Fruit fly (Drosophila melanogaster): ENCODE measurements around the gene CG32264.
A peak's percentile ranks its signal among the peaks of the same experiment; 100 is the strongest.

CG32264 gene

DNA sequence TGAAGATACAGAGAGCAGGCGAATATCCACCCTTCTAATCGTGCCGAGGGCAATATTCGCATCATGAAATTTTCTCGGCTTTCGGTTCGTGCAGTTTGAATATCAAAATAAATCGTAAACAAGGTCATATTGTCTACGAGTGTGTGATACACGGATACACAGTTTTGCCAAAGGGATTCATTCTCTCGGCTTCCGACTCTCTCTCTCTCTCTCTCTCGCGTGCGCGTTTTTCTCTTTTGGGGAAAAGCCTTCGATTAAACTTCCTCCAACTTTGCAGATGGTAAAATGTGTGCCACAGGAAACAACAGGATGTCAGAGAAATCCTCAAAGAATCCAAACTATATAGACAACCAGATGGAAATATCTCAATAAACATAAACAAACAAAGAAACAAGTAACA is 21.9 kb upstream of the CG32264 start:
- TF ChIP-seq CG8301 (tag; optimal IDR thresholded peaks at IDR 0.05) (no peak), CG8159 (tag; optimal IDR thresholded peaks at IDR 0.05) (no peak), gl (tag; optimal IDR thresholded peaks at IDR 0.05) (no peak), CG4496 (GFP tag; IDR thresholded peaks at IDR 0.05) (no peak), CG32121 (GFP tag; IDR thresholded peaks at IDR 0.05) (no peak), Pif1B (GFP tag; optimal IDR thresholded peaks at IDR 0.05) (no peak), Snoo (tag; optimal IDR thresholded peaks at IDR 0.05) (no peak), CG34367 (tag; optimal IDR thresholded peaks at IDR 0.05) (no peak), rn (GFP tag; IDR thresholded peaks at IDR 0.05) (no peak), EcR (GFP tag; optimal IDR thresholded peaks at IDR 0.05) (no peak), CG13204 (GFP tag; optimal IDR thresholded peaks at IDR 0.05) (no peak), D1 (tag; optimal IDR thresholded peaks at IDR 0.05) (no peak), Ets98B (GFP tag; IDR thresholded peaks at IDR 0.05) (no peak), CG15710 (tag; optimal IDR thresholded peaks at IDR 0.05) (no peak), CG9948 (tag; optimal IDR thresholded peaks at IDR 0.05) (no peak), CG10348 (GFP tag; IDR thresholded peaks at IDR 0.05) (no peak)

DNA sequence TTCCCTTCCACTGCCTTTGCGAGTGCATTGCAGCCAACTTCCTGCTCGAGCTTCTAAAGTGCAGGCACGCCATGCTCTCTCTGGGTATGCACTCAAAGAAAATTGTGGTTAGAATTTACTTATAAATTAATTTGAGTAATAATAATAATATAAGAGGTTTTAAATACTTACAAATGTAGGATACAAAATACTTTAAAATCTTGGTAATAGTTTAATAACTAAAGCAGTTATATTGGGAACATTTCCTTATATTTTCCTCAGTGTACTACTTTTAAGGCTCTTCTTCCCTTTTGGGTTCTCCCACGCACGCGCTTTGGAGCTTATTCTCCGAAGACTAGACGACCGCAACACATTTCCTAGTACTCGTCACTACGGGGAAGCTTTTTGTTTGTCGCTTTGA is 20.3 kb upstream of the CG32264 start:
- no peak for TF ChIP-seq Pif1A (GFP tag; optimal IDR thresholded peaks at IDR 0.05)
- no peak for TF ChIP-seq EcR (GFP tag; optimal IDR thresholded peaks at IDR 0.05)
- TF ChIP-seq rn (GFP tag; IDR thresholded peaks at IDR 0.05), result peak; percentile 64
- TF ChIP-seq Pif1B (GFP tag; optimal IDR thresholded peaks at IDR 0.05), result peak; percentile 56
- peak; percentile 85 for TF ChIP-seq CG8159 (tag; optimal IDR thresholded peaks at IDR 0.05)
- TF ChIP-seq CG17806 (tag; optimal IDR thresholded peaks at IDR 0.05), result no peak
- TF ChIP-seq CG15710 (tag; optimal IDR thresholded peaks at IDR 0.05), result peak; percentile 81
- TF ChIP-seq CG9948 (tag; optimal IDR thresholded peaks at IDR 0.05), result no peak
- peak; percentile 63; the same call in 2 of the 3 replicates for TF ChIP-seq CG4496 (GFP tag; IDR thresholded peaks at IDR 0.05)
- TF ChIP-seq CG32121 (GFP tag; IDR thresholded peaks at IDR 0.05), result peak; percentile 85
- no peak for TF ChIP-seq CG8301 (tag; optimal IDR thresholded peaks at IDR 0.05)
- TF ChIP-seq CG12605 (GFP tag; IDR thresholded peaks at IDR 0.05), result peak; percentile 58; the same call in 1 of the 2 replicates
- TF ChIP-seq fd96Ca (GFP tag; IDR thresholded peaks at IDR 0.05), result peak; percentile 67; the same call in 2 of the 3 replicates
- no peak for TF ChIP-seq CG13204 (GFP tag; optimal IDR thresholded peaks at IDR 0.05)
- peak; percentile 8 for TF ChIP-seq gl (tag; optimal IDR thresholded peaks at IDR 0.05)
- no peak for TF ChIP-seq CG34367 (tag; optimal IDR thresholded peaks at IDR 0.05)
- no peak for TF ChIP-seq D1 (tag; optimal IDR thresholded peaks at IDR 0.05)
- TF ChIP-seq Snoo (tag; optimal IDR thresholded peaks at IDR 0.05), result no peak
- peak; percentile 60 for TF ChIP-seq CG10348 (GFP tag; IDR thresholded peaks at IDR 0.05)
- TF ChIP-seq Ets98B (GFP tag; IDR thresholded peaks at IDR 0.05), result no peak; the same call in 1 of the 2 replicates
- TF ChIP-seq CG14655 (GFP tag; optimal IDR thresholded peaks at IDR 0.05), result no peak

dm6 chr3L:3825884-3826283 is 19.6 kb upstream of the CG32264 start:
- TF ChIP-seq CG14655 (GFP tag; optimal IDR thresholded peaks at IDR 0.05) (peak; percentile 17), CG17806 (tag; optimal IDR thresholded peaks at IDR 0.05) (no peak), CG8159 (tag; optimal IDR thresholded peaks at IDR 0.05) (no peak)

DNA sequence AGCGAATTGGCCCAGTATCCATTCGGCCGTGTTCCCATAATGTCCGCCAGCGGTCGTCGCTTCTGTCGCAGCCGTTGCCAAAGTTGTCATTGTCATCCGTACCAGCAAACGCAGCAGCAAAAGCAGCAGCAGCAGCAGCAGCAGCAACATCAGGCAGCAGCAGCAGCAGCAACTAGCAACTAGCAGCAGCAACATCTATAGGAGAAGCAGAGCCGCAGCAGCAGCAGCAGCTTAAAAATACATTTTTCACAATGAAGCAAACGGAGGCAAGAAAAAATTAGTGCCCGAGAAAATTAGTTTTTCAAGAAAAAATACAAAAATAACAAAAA is 19.2 kb upstream of the CG32264 start:
- TF ChIP-seq fd96Ca (GFP tag; IDR thresholded peaks at IDR 0.05) (no peak), CG13204 (GFP tag; optimal IDR thresholded peaks at IDR 0.05) (no peak), D1 (tag; optimal IDR thresholded peaks at IDR 0.05) (no peak), CG9948 (tag; optimal IDR thresholded peaks at IDR 0.05) (no peak), CG15710 (tag; optimal IDR thresholded peaks at IDR 0.05) (no peak), CG14655 (GFP tag; optimal IDR thresholded peaks at IDR 0.05) (no peak), CG8301 (tag; optimal IDR thresholded peaks at IDR 0.05) (no peak), CG12605 (GFP tag; IDR thresholded peaks at IDR 0.05) (no peak), Pif1A (GFP tag; optimal IDR thresholded peaks at IDR 0.05) (no peak), CG34367 (tag; optimal IDR thresholded peaks at IDR 0.05) (no peak), rn (GFP tag; IDR thresholded peaks at IDR 0.05) (no peak), CG17806 (tag; optimal IDR thresholded peaks at IDR 0.05) (no peak), Ets98B (GFP tag; IDR thresholded peaks at IDR 0.05) (no peak; the same call in 1 of the 2 replicates), gl (tag; optimal IDR thresholded peaks at IDR 0.05) (no peak), Pif1B (GFP tag; optimal IDR thresholded peaks at IDR 0.05) (no peak), CG32121 (GFP tag; IDR thresholded peaks at IDR 0.05) (no peak), CG10348 (GFP tag; IDR thresholded peaks at IDR 0.05) (no peak), EcR (GFP tag; optimal IDR thresholded peaks at IDR 0.05) (no peak)

- TF ChIP-seq CG15710 (tag; optimal IDR thresholded peaks at IDR 0.05) (peak; percentile 63), fd96Ca (GFP tag; IDR thresholded peaks at IDR 0.05) (no peak), gl (tag; optimal IDR thresholded peaks at IDR 0.05) (no peak), CG17806 (tag; optimal IDR thresholded peaks at IDR 0.05) (peak; percentile 60), CG9948 (tag; optimal IDR thresholded peaks at IDR 0.05) (peak; percentile 46), CG10348 (GFP tag; IDR thresholded peaks at IDR 0.05) (no peak), CG34367 (tag; optimal IDR thresholded peaks at IDR 0.05) (peak; percentile 32), Snoo (tag; optimal IDR thresholded peaks at IDR 0.05) (no peak), CG14655 (GFP tag; optimal IDR thresholded peaks at IDR 0.05) (peak; percentile 63), CG12605 (GFP tag; IDR thresholded peaks at IDR 0.05) (0 out of 2 replicates have a peak, but pooled peaks have one; percentile 15), CG13204 (GFP tag; optimal IDR thresholded peaks at IDR 0.05) (no peak), rn (GFP tag; IDR thresholded peaks at IDR 0.05) (no peak), CG4496 (GFP tag; IDR thresholded peaks at IDR 0.05) (peak; percentile 37; the same call in 2 of the 3 replicates), CG8159 (tag; optimal IDR thresholded peaks at IDR 0.05) (peak; percentile 79), CG32121 (GFP tag; IDR thresholded peaks at IDR 0.05) (no peak), Pif1B (GFP tag; optimal IDR thresholded peaks at IDR 0.05) (peak; percentile 1), CG8301 (tag; optimal IDR thresholded peaks at IDR 0.05) (peak; percentile 35), Ets98B (GFP tag; IDR thresholded peaks at IDR 0.05) (no peak), EcR (GFP tag; optimal IDR thresholded peaks at IDR 0.05) (no peak), D1 (tag; optimal IDR thresholded peaks at IDR 0.05) (no peak), Pif1A (GFP tag; optimal IDR thresholded peaks at IDR 0.05) (peak; percentile 39)
These were observed 18.7 kb upstream of the CG32264 start, which contains the start of gene Rdh for dm6 chr3L:3824790-3825484. Gene Rdh (plus strand): TSS chr3L:3825449.
